Worm (Caenorhabditis elegans) whole organism, L4 larva: Measurements from ENCODE around the gene F23H11.7.

Experiments used
- R02D3.7 ChIP-seq: fragments of 150-350 bp; sonication (generic microtip); optimal IDR thresholded peaks from 3 replicates; lab custom pipeline; 2014; ENCODE audit warnings: missing biosample characterization, missing genetic modification characterization
- ama-1 ChIP-seq: fragments of 150-350 bp; optimal IDR thresholded peaks from 2 replicates; lab custom pipeline; 2014; ENCODE audit warnings: inconsistent platforms, mixed read lengths
- skn-1 ChIP-seq: fragments of 150-350 bp; optimal IDR thresholded peaks from 2 replicates; lab custom pipeline; 2014; ENCODE audit warnings: missing biosample characterization, missing genetic modification characterization
- snpc-1.2 ChIP-seq: fragments of 200-800 bp; sonication (Bioruptor generic); IDR thresholded peaks from 2 replicates; pipeline ENCODE4 v1.3.6; 2022; ENCODE audit warnings: missing genetic modification reagents, missing genetic modification characterization, missing compliant biosample characterization

DNA sequence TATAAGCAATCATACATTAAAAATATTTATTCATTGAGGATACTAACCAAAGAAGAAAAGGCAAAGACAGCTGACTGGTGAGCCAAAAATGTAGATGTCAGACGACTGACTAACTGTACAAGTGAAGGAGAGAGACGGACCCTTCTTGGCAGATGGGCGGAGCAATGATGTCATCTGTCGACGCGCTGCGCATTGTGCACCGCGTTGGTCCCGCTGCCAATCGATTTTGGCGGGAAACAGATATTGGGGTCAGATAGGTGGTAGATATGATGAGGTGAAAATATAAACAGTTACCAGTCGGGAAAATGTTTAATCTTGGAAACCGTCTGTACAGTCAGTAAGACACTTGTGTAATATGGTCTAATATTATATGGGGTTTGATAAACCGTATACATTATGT lies 49.4 kb downstream of the F23H11.7 start, which contains the start of gene T24C4.2:
- TF ChIP-seq R02D3.7 (tag; lab: Kevin White, UChicago) (no peak), snpc-1.2 (no peak), ama-1 (lab: Kevin White, UChicago) (no peak), skn-1 (no peak)
